Fruit fly (Drosophila melanogaster): ENCODE data around the gene CG33642.
A peak's percentile ranks its signal among the peaks of the same experiment; 100 is the strongest.

CG33642 gene

dm6 chr2L:13571791-13572451 lies 42.1 kb downstream of the CG33642 start (continued):
- TF ChIP-seq pzg (GFP tag; optimal IDR thresholded peaks at IDR 0.05) (no peak), NK7.1 (GFP tag; optimal IDR thresholded peaks at IDR 0.05) (no peak), unc-4 (GFP tag; IDR thresholded peaks at IDR 0.05; ENCODE audit: partially characterized antibody) (no peak), Nf-YB (GFP tag; optimal IDR thresholded peaks at IDR 0.05) (no peak), CG10147 (GFP tag; optimal IDR thresholded peaks at IDR 0.05) (no peak), Dbx (GFP tag; IDR thresholded peaks at IDR 0.05) (no peak), scrt (GFP tag; optimal IDR thresholded peaks at IDR 0.05) (peak; percentile 32), sim (GFP tag; IDR thresholded peaks at IDR 0.05) (no peak), CG15514 (GFP tag; optimal IDR thresholded peaks at IDR 0.05) (no peak), gro (GFP tag; optimal IDR thresholded peaks at IDR 0.05) (no peak), sqz (GFP tag; optimal IDR thresholded peaks at IDR 0.05) (peak; percentile 53), CTCF (GFP tag; optimal IDR thresholded peaks at IDR 0.05) (no peak), ATbp (GFP tag; optimal IDR thresholded peaks at IDR 0.05) (no peak), fd3F (GFP tag; optimal IDR thresholded peaks at IDR 0.05) (no peak), HLH4C (GFP tag; IDR thresholded peaks at IDR 0.05; ENCODE audit: partially characterized antibody) (no peak), CG34422 (GFP tag; IDR thresholded peaks at IDR 0.05) (no peak), nmo (GFP tag; optimal IDR thresholded peaks at IDR 0.05) (peak; percentile 34), CG13624 (GFP tag; optimal IDR thresholded peaks at IDR 0.05) (no peak), CG12219 (GFP tag; optimal IDR thresholded peaks at IDR 0.05) (no peak), MTF-1 (GFP tag; optimal IDR thresholded peaks at IDR 0.05; ENCODE audit: borderline replicate concordance) (no peak), knrl (GFP tag; IDR thresholded peaks at IDR 0.05; ENCODE audit: partially characterized antibody) (no peak), CG3847 (GFP tag; IDR thresholded peaks at IDR 0.05) (no peak), Optix (GFP tag; IDR thresholded peaks at IDR 0.05) (no peak), her (GFP tag; optimal IDR thresholded peaks at IDR 0.05) (no peak), CG11723 (GFP tag; optimal IDR thresholded peaks at IDR 0.05) (no peak), croc (GFP tag; conservative IDR thresholded peaks at IDR 0.05) (no peak), chinmo (GFP tag; IDR thresholded peaks at IDR 0.05; ENCODE audit: partially characterized antibody) (no peak), sens (GFP tag) (no peak), CG7987 (GFP tag; optimal IDR thresholded peaks at IDR 0.05) (no peak), gt (GFP tag; IDR thresholded peaks at IDR 0.05) (no peak), CG18011 (GFP tag; optimal IDR thresholded peaks at IDR 0.05) (no peak), Ravus (GFP tag; IDR thresholded peaks at IDR 0.05) (no peak), CG17186 (GFP tag; optimal IDR thresholded peaks at IDR 0.05) (no peak), NfI (GFP tag; optimal IDR thresholded peaks at IDR 0.05) (no peak), CG4404 (GFP tag; IDR thresholded peaks at IDR 0.05) (no peak), CG15696 (tag; optimal IDR thresholded peaks at IDR 0.05) (no peak), CG11247 (GFP tag; IDR thresholded peaks at IDR 0.05) (no peak), CG2129 (GFP tag; IDR thresholded peaks at IDR 0.05; ENCODE audit: partially characterized antibody) (no peak), chn (GFP tag; optimal IDR thresholded peaks at IDR 0.05) (no peak), ssp (GFP tag; IDR thresholded peaks at IDR 0.05) (no peak), CG10209 (GFP tag; optimal IDR thresholded peaks at IDR 0.05) (no peak), CG15269 (tag; optimal IDR thresholded peaks at IDR 0.05) (peak; percentile 38), lab (GFP tag; optimal IDR thresholded peaks at IDR 0.05) (peak; percentile 4), CG2202 (tag; optimal IDR thresholded peaks at IDR 0.05) (no peak), Dad (GFP tag; optimal IDR thresholded peaks at IDR 0.05) (no peak), NFAT (GFP tag; IDR thresholded peaks at IDR 0.05) (no peak), CG7372 (GFP tag; IDR thresholded peaks at IDR 0.05) (no peak), Sry-δ (GFP tag; optimal IDR thresholded peaks at IDR 0.05) (no peak), CG9609 (GFP tag; optimal IDR thresholded peaks at IDR 0.05) (no peak), Dip2 (GFP tag; IDR thresholded peaks at IDR 0.05) (no peak), ac (GFP tag; optimal IDR thresholded peaks at IDR 0.05) (no peak)

All from whole organism, embryonic.